Fruit fly (Drosophila melanogaster) whole organism, embryonic: Measurements from ENCODE around the gene CG5180.

Experiments used
- ATbp ChIP-seq: fragments of 200-800 bp; sonication (Bioruptor generic); optimal IDR thresholded peaks from 2 replicates; lab custom pipeline; 2017; ENCODE audit warnings: missing biosample characterization, mild to moderate bottlenecking, missing genetic modification characterization, missing genetic modification reagents
- Atf3 ChIP-seq: fragments of 200-800 bp; sonication (Bioruptor generic); optimal IDR thresholded peaks from 3 replicates; lab custom pipeline; 2016; ENCODE audit warnings: missing biosample characterization, missing genetic modification characterization
- Awh ChIP-seq: fragments of 200-800 bp; sonication (Bioruptor generic); IDR thresholded peaks from 2 replicates; pipeline ENCODE4, ENCODE4 v1.3.6; 2022; ENCODE audit warnings: missing biosample characterization, missing genetic modification characterization
- B-H2 ChIP-seq: fragments of 200-800 bp; sonication (Bioruptor generic); optimal IDR thresholded peaks from 2 replicates; lab custom pipeline; 2018; ENCODE audit warnings: missing biosample characterization, mild to moderate bottlenecking, missing genetic modification characterization
- Blimp-1 ChIP-seq: fragments of 200-800 bp; sonication (Bioruptor generic); optimal IDR thresholded peaks from 3 replicates; lab custom pipeline; 2018; ENCODE audit warnings: missing biosample characterization, missing genetic modification characterization, mild to moderate bottlenecking, moderate library complexity, missing genetic modification reagents
- Bteb2 ChIP-seq: fragments of 200-800 bp; sonication (Bioruptor generic); optimal IDR thresholded peaks from 2 replicates; lab custom pipeline; 2016; ENCODE audit warnings: missing biosample characterization, missing genetic modification characterization
- CG11093 ChIP-seq: fragments of 200-800 bp; sonication (Bioruptor generic); IDR thresholded peaks from 3 replicates; pipeline ENCODE4 v1.3.6; 2022; ENCODE audit warnings: missing biosample characterization, missing genetic modification characterization
- CG13287 ChIP-seq: fragments of 200-800 bp; sonication (Bioruptor generic); IDR thresholded peaks from 2 replicates; pipeline ENCODE4 v1.3.6; 2022; ENCODE audit warnings: missing biosample characterization, missing genetic modification characterization; ENCODE audit not compliant: partially characterized antibody
- CG13624 ChIP-seq: fragments of 200-800 bp; sonication (Bioruptor generic); optimal IDR thresholded peaks from 2 replicates; lab custom pipeline; 2016; ENCODE audit warnings: missing biosample characterization, missing genetic modification characterization
- CG13775 ChIP-seq: fragments of 200-800 bp; sonication (Bioruptor generic); optimal IDR thresholded peaks from 3 replicates; lab custom pipeline; 2017; ENCODE audit warnings: missing biosample characterization, mild to moderate bottlenecking, missing genetic modification characterization
- CG15073 ChIP-seq: fragments of 200-800 bp; sonication (Bioruptor generic); optimal IDR thresholded peaks from 2 replicates; lab custom pipeline; 2016; ENCODE audit warnings: missing biosample characterization, missing genetic modification characterization
- CG15479 ChIP-seq: fragments of 200-800 bp; sonication (Bioruptor generic); optimal IDR thresholded peaks from 3 replicates; lab custom pipeline; 2019; ENCODE audit warnings: missing biosample characterization, mild to moderate bottlenecking, missing genetic modification characterization, moderate library complexity
- CG16863 ChIP-seq: fragments of 200-800 bp; sonication (Bioruptor generic); optimal IDR thresholded peaks from 3 replicates; lab custom pipeline; 2016; ENCODE audit warnings: missing biosample characterization, missing genetic modification characterization
- CG17912 ChIP-seq: fragments of 200-800 bp; sonication (Bioruptor generic); optimal IDR thresholded peaks from 2 replicates; lab custom pipeline; 2018; ENCODE audit warnings: missing biosample characterization, mild to moderate bottlenecking, missing genetic modification characterization
- CG18262 ChIP-seq: fragments of 200-800 bp; optimal IDR thresholded peaks from 3 replicates; lab custom pipeline; 2019; ENCODE audit warnings: missing biosample characterization, mild to moderate bottlenecking, missing genetic modification characterization, moderate library complexity
- CG2202 ChIP-seq: fragments of 200-800 bp; sonication (Bioruptor generic); optimal IDR thresholded peaks from 2 replicates; lab custom pipeline; 2018; ENCODE audit warnings: missing biosample characterization, mild to moderate bottlenecking, missing genetic modification characterization
- CG30403 ChIP-seq: fragments of 200-800 bp; sonication (Bioruptor generic); optimal IDR thresholded peaks from 3 replicates; lab custom pipeline; 2016; ENCODE audit warnings: missing biosample characterization, missing genetic modification characterization
- CG32772 ChIP-seq: fragments of 200-800 bp; sonication (Bioruptor generic); IDR thresholded peaks from 2 replicates; pipeline ENCODE4 v1.3.6; 2022; ENCODE audit warnings: missing biosample characterization, missing genetic modification characterization
- CG3995 ChIP-seq: fragments of 200-800 bp; sonication (Bioruptor generic); optimal IDR thresholded peaks from 3 replicates; lab custom pipeline; 2016; ENCODE audit warnings: missing biosample characterization, missing genetic modification characterization
- CG8281 ChIP-seq: fragments of 200-800 bp; sonication (Bioruptor generic); optimal IDR thresholded peaks from 2 replicates; lab custom pipeline; 2018; ENCODE audit warnings: missing biosample characterization, mild to moderate bottlenecking, missing genetic modification characterization, moderate library complexity
- CG9727 ChIP-seq: fragments of 200-800 bp; sonication (Bioruptor generic); optimal IDR thresholded peaks from 3 replicates; lab custom pipeline; 2017; ENCODE audit warnings: missing biosample characterization, mild to moderate bottlenecking, missing genetic modification characterization
- Dek ChIP-seq: fragments of 200-800 bp; sonication (Bioruptor generic); optimal IDR thresholded peaks from 3 replicates; lab custom pipeline; 2019; ENCODE audit warnings: missing biosample characterization, mild to moderate bottlenecking, missing genetic modification characterization, moderate library complexity
- Doc3 ChIP-seq: fragments of 200-800 bp; sonication (Bioruptor generic); IDR thresholded peaks from 3 replicates; pipeline ENCODE4 v1.3.6; 2022; ENCODE audit warnings: missing biosample characterization, missing genetic modification characterization; ENCODE audit not compliant: partially characterized antibody
- Ets97D ChIP-seq: fragments of 200-800 bp; sonication (Bioruptor generic); optimal IDR thresholded peaks from 3 replicates; lab custom pipeline; 2016; ENCODE audit warnings: missing biosample characterization, missing genetic modification characterization
- HLHmδ ChIP-seq: fragments of 200-800 bp; sonication (Bioruptor generic); optimal IDR thresholded peaks from 2 replicates; lab custom pipeline; 2018; ENCODE audit warnings: missing biosample characterization, mild to moderate bottlenecking, missing genetic modification characterization, moderate library complexity
- Kr ChIP-seq: fragments of 200-800 bp; sonication (Bioruptor generic); optimal IDR thresholded peaks from 2 replicates; lab custom pipeline; 2017; ENCODE audit warnings: missing biosample characterization, mild to moderate bottlenecking, missing genetic modification characterization
- MESR4 ChIP-seq: fragments of 200-800 bp; sonication (Bioruptor generic); optimal IDR thresholded peaks from 2 replicates; lab custom pipeline; 2018; ENCODE audit warnings: missing biosample characterization, mild to moderate bottlenecking, missing genetic modification characterization, moderate library complexity
- Max ChIP-seq: fragments of 200-800 bp; sonication (Bioruptor generic); optimal IDR thresholded peaks from 2 replicates; lab custom pipeline; 2016; ENCODE audit warnings: missing biosample characterization, mild to moderate bottlenecking, missing genetic modification characterization
- Med ChIP-seq: fragments of 200-800 bp; sonication (Bioruptor generic); peaks from one replicate; lab custom pipeline; 2016; ENCODE audit warnings: missing biosample characterization, missing genetic modification characterization, mild to moderate bottlenecking, inconsistent platforms, moderate library complexity
- Meics ChIP-seq: fragments of 200-800 bp; sonication (Bioruptor generic); optimal IDR thresholded peaks from 2 replicates; lab custom pipeline; 2017; ENCODE audit warnings: missing biosample characterization, mild to moderate bottlenecking, missing genetic modification characterization
- Oli ChIP-seq: fragments of 200-800 bp; sonication (Bioruptor generic); optimal IDR thresholded peaks from 2 replicates; lab custom pipeline; 2018; ENCODE audit warnings: missing biosample characterization, mild to moderate bottlenecking, missing genetic modification characterization, moderate library complexity
- Pdp1 ChIP-seq, 2 experiments: fragments of 200-800 bp; sonication (Bioruptor generic); optimal IDR thresholded peaks; 3 replicates each; lab custom pipeline; 2016; ENCODE audit warnings: missing biosample characterization in 2 of 2, missing genetic modification characterization in 2 of 2, mild to moderate bottlenecking in 1 of 2, moderate library complexity in 1 of 2
- Sox100B ChIP-seq: fragments of 200-800 bp; sonication (Bioruptor generic); optimal IDR thresholded peaks from 3 replicates; lab custom pipeline; 2018; ENCODE audit warnings: missing biosample characterization, mild to moderate bottlenecking, missing genetic modification characterization
- btn ChIP-seq: fragments of 200-800 bp; sonication (Bioruptor generic); optimal IDR thresholded peaks from 2 replicates; lab custom pipeline; 2016; ENCODE audit warnings: missing biosample characterization, missing genetic modification characterization
- cad ChIP-seq: fragments of >200 bp; optimal IDR thresholded peaks from 2 replicates; lab custom pipeline; 2017; ENCODE audit warnings: missing biosample characterization, missing genetic modification characterization
- cg ChIP-seq: fragments of 200-800 bp; sonication (Bioruptor generic); optimal IDR thresholded peaks from 3 replicates; lab custom pipeline; 2019; ENCODE audit warnings: missing biosample characterization, mild to moderate bottlenecking, missing genetic modification characterization, moderate library complexity
- ewg ChIP-seq: fragments of 200-800 bp; sonication (Bioruptor generic); optimal IDR thresholded peaks from 3 replicates; lab custom pipeline; 2017; ENCODE audit warnings: mild to moderate bottlenecking, missing biosample characterization, missing genetic modification reagents, missing genetic modification characterization
- gro ChIP-seq: fragments of 200-800 bp; sonication (Bioruptor generic); optimal IDR thresholded peaks from 2 replicates; lab custom pipeline; 2016; ENCODE audit warnings: missing biosample characterization, missing genetic modification characterization
- hbn ChIP-seq: fragments of 200-800 bp; sonication (Bioruptor generic); IDR thresholded peaks from 2 replicates; pipeline ENCODE4 v1.3.6; 2022; ENCODE audit warnings: missing biosample characterization, missing genetic modification characterization; ENCODE audit not compliant: partially characterized antibody
- kah ChIP-seq: fragments of 200-800 bp; sonication (Bioruptor generic); optimal IDR thresholded peaks from 2 replicates; lab custom pipeline; 2018; ENCODE audit warnings: missing biosample characterization, mild to moderate bottlenecking, missing genetic modification characterization
- lmd ChIP-seq: fragments of 200-800 bp; sonication (Bioruptor generic); IDR thresholded peaks from 2 replicates; pipeline ENCODE4 v1.3.6; 2022; ENCODE audit warnings: missing biosample characterization, missing genetic modification characterization
- otp ChIP-seq: fragments of 200-800 bp; sonication (Bioruptor generic); IDR thresholded peaks from 3 replicates; pipeline ENCODE4, ENCODE4 v1.3.6; 2022; ENCODE audit warnings: missing biosample characterization, missing genetic modification characterization
- phol ChIP-seq: fragments of 200-800 bp; sonication (Bioruptor generic); optimal IDR thresholded peaks from 3 replicates; lab custom pipeline; 2018; ENCODE audit warnings: missing biosample characterization, mild to moderate bottlenecking, missing genetic modification characterization, moderate library complexity
- psq ChIP-seq: fragments of 200-800 bp; sonication (Bioruptor generic); optimal IDR thresholded peaks from 2 replicates; lab custom pipeline; 2017; ENCODE audit warnings: missing biosample characterization, missing genetic modification characterization
- sisA ChIP-seq: fragments of 200-800 bp; sonication (Bioruptor generic); IDR thresholded peaks from 2 replicates; pipeline ENCODE4 v1.3.6; 2022; ENCODE audit warnings: missing biosample characterization, missing genetic modification characterization
- stwl ChIP-seq: fragments of 200-800 bp; sonication (Bioruptor generic); optimal IDR thresholded peaks from 3 replicates; lab custom pipeline; 2018; ENCODE audit warnings: missing biosample characterization, mild to moderate bottlenecking, missing genetic modification characterization, moderate library complexity
- tio ChIP-seq: fragments of 200-800 bp; sonication (Bioruptor generic); optimal IDR thresholded peaks from 2 replicates; lab custom pipeline; 2017; ENCODE audit warnings: missing biosample characterization, missing genetic modification characterization, inconsistent platforms
- tx ChIP-seq: fragments of 200-800 bp; sonication (Bioruptor generic); optimal IDR thresholded peaks from 2 replicates; lab custom pipeline; 2016; ENCODE audit warnings: missing biosample characterization, missing genetic modification characterization

CG5180 gene

DNA sequence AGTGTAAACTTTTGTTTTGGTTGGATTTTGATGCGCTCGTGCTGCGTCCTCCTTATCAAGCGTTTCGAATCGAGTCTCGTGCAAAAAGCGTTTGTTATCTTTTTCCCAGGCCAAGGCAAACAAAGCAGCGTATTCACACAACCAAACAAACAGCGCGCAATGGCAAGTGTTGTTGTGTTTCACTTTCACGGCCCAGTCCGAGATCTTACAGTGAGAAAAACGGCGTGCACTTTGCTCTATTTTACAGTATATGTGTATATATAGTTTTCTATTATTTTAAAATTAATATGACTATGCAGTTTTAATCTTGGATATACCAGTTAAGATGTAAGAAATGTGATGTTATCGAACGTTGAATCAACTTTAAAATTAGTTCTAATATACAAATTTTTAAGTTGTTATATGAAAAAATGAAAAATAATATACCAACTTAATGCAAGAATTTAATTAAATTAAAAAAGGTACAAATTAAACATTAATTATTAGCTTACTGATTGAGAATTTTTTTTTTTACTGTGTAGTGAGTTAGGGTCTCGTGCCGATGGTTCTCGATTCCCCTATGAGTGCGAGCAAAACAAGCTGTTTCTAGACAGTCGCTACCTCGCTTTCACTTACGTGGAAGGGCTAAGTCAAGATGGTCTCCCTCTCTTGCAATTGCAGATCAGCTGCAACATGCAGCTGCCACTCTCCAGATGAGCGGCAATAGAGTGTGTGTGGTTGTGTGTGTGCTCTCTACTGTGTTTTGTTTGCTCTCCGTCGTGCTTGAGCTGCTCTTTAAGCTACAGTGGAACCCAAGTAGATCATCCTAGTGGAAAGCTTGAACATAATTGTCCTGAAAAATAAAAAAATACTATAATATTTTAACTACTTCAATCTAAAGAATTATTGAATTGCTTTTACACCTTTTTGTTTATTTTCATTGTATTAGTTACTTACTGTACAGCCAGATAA lies 36.7 kb downstream of the CG5180 start (continued):
- TF ChIP-seq HLHmδ (GFP tag; lab: Kevin White, UChicago) (peak; percentile 78), tx (GFP tag; lab: Kevin White, UChicago) (no peak), Ets97D (peak; percentile 29), kah (GFP tag; lab: Kevin White, UChicago) (peak; percentile 80), btn (GFP tag; lab: Kevin White, UChicago) (no peak), Sox100B (GFP tag; lab: Kevin White, UChicago) (peak; percentile 97), gro (GFP tag; lab: Kevin White, UChicago) (no peak), CG32772 (GFP tag; lab: Robert Waterston, UW) (peak; percentile 85), CG9727 (GFP tag; lab: Kevin White, UChicago) (peak; percentile 97), CG17912 (GFP tag; lab: Kevin White, UChicago) (no peak), CG3995 (peak; percentile 22), Oli (peak; percentile 91), Meics (peak; percentile 87), Kr (peak; percentile 93), psq (GFP tag; lab: Kevin White, UChicago) (peak; percentile 62), tio (peak; percentile 86), CG8281 (tag; lab: Kevin White, UChicago) (peak; percentile 78), Bteb2 (GFP tag; lab: Kevin White, UChicago) (no peak), CG15479 (peak; percentile 87), Awh (GFP tag; lab: Robert Waterston, UW) (peak; percentile 72), ATbp (GFP tag; lab: Kevin White, UChicago) (peak; percentile 91), sisA (GFP tag; lab: Robert Waterston, UW) (peak; percentile 75), B-H2 (GFP tag; lab: Kevin White, UChicago) (no peak), CG11093 (GFP tag; lab: Robert Waterston, UW) (peak; percentile 69; the same call in 2 of the 3 replicates), CG13624 (GFP tag; lab: Kevin White, UChicago) (no peak), CG18262 (tag; lab: Kevin White, UChicago) (peak; percentile 98), MESR4 (no peak), phol (peak; percentile 97), ewg (GFP tag; lab: Kevin White, UChicago) (peak; percentile 72), lmd (GFP tag; lab: Robert Waterston, UW) (peak; percentile 89), stwl (tag; lab: Kevin White, UChicago) (peak; percentile 37), otp (GFP tag; lab: Robert Waterston, UW) (peak; percentile 74), CG2202 (tag; lab: Kevin White, UChicago) (peak; percentile 81), cg (GFP tag; lab: Kevin White, UChicago) (peak; percentile 63), CG30403 (GFP tag; lab: Kevin White, UChicago) (peak; percentile 91), CG15073 (GFP tag; lab: Kevin White, UChicago) (no peak), CG13287 (GFP tag; lab: Robert Waterston, UW) (no peak), Blimp-1 (GFP tag; lab: Kevin White, UChicago) (peak; percentile 97), Dek (tag; lab: Kevin White, UChicago) (peak; percentile 83), Max (GFP tag; lab: Kevin White, UChicago) (peak; percentile 79), CG13775 (GFP tag; lab: Kevin White, UChicago) (peak; percentile 85), hbn (GFP tag; lab: Robert Waterston, UW) (no peak), Med (peak; percentile 63), Pdp1 (GFP tag; optimal IDR thresholded peaks at IDR 0.05; lab: Kevin White, UChicago) (peak in 1 of 2 experiments; percentile 13), Atf3 (no peak), cad (GFP tag; lab: Kevin White, UChicago) (no peak), CG16863 (GFP tag; lab: Kevin White, UChicago) (no peak), Doc3 (GFP tag; lab: Robert Waterston, UW) (no peak)
